Fruit fly (Drosophila melanogaster): ENCODE results near the gene CG12105.

Gene CG12105

DNA sequence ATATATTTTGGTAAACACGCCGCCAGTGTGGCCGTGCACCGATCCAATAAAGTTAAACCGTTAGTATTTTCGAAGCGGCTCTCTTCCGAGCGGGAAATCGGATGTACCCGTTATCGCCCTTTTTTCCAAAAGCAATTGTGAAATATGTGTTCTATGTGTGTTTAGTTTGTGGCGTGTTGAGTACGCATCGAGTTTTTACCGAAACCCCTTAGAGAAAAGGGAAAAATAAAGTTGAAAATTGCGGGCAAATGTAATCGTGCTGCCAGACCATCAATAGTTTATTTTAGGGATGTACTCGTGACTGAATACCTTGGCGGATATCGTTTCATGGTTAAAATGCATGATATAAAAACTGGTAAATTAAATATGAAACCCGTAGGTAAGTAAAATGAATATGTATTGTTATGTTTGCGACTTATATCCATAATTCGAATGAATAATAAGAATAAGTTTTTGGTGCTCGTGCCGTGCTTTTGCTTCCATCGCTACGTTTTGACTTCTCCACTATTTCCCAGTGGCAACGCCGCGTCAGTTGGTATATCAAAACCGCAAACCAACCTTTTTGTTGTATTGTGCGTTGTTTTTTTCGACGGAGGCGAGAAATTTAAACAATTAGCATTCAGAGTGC, 23.7 kb upstream of the CG12105 start, which contains the start of the genes Mettl2 and Bgb (continued):
- peak; percentile 88 for TF ChIP-seq pum (GFP tag; optimal IDR thresholded peaks at IDR 0.05)
- no peak for TF ChIP-seq Hand (GFP tag; optimal IDR thresholded peaks at IDR 0.05)
- peak; percentile 93 for TF ChIP-seq sisA (GFP tag; IDR thresholded peaks at IDR 0.05)
- peak; percentile 89 for TF ChIP-seq lmd (GFP tag; IDR thresholded peaks at IDR 0.05)
- TF ChIP-seq yki (optimal IDR thresholded peaks at IDR 0.05): no peak
- TF ChIP-seq CTCF (GFP tag; optimal IDR thresholded peaks at IDR 0.05): no peak
- TF ChIP-seq fd64A (GFP tag; optimal IDR thresholded peaks at IDR 0.05): no peak
- peak; percentile 53 for TF ChIP-seq CG2116 (GFP tag; optimal IDR thresholded peaks at IDR 0.05)
- TF ChIP-seq fru (optimal IDR thresholded peaks at IDR 0.05): no peak
- TF ChIP-seq gem (tag; optimal IDR thresholded peaks at IDR 0.05): peak; percentile 87
- TF ChIP-seq CG4328 (GFP tag; optimal IDR thresholded peaks at IDR 0.05): peak; percentile 59
- TF ChIP-seq CG8765 (GFP tag; IDR thresholded peaks at IDR 0.05): peak; percentile 81
- peak; percentile 87 for TF ChIP-seq CG9817 (tag; optimal IDR thresholded peaks at IDR 0.05)
- TF ChIP-seq CG12071 (GFP tag; optimal IDR thresholded peaks at IDR 0.05): no peak
- no peak for TF ChIP-seq CG6813 (GFP tag; optimal IDR thresholded peaks at IDR 0.05)
- TF ChIP-seq pnt (GFP tag; optimal IDR thresholded peaks at IDR 0.05): peak; percentile 90
- peak; percentile 57 for TF ChIP-seq PHDP (tag; optimal IDR thresholded peaks at IDR 0.05)
- peak; percentile 90 for TF ChIP-seq ind (GFP tag; optimal IDR thresholded peaks at IDR 0.05)
- peak; percentile 34 for TF ChIP-seq CG17802 (tag; optimal IDR thresholded peaks at IDR 0.05)
- no peak for TF ChIP-seq sqz (GFP tag; optimal IDR thresholded peaks at IDR 0.05)
- TF ChIP-seq CG15696 (tag; optimal IDR thresholded peaks at IDR 0.05): peak; percentile 89
- peak; percentile 60 for TF ChIP-seq Max (GFP tag; optimal IDR thresholded peaks at IDR 0.05)
- TF ChIP-seq CG4730 (GFP tag; IDR thresholded peaks at IDR 0.05): peak; percentile 77
- TF ChIP-seq CG10654 (GFP tag; optimal IDR thresholded peaks at IDR 0.05): peak; percentile 68
- no peak for TF ChIP-seq CG1832 (GFP tag; optimal IDR thresholded peaks at IDR 0.05)
- TF ChIP-seq Dref (GFP tag; IDR thresholded peaks at IDR 0.05): no peak
- peak; percentile 56 for TF ChIP-seq Bteb2 (GFP tag; optimal IDR thresholded peaks at IDR 0.05)
- TF ChIP-seq CG1792 (GFP tag; optimal IDR thresholded peaks at IDR 0.05): peak; percentile 74
- TF ChIP-seq CG31365 (tag; optimal IDR thresholded peaks at IDR 0.05): no peak
- peak; percentile 77 for TF ChIP-seq grau (tag; optimal IDR thresholded peaks at IDR 0.05)
- peak; percentile 90 for TF ChIP-seq CG9215 (GFP tag; IDR thresholded peaks at IDR 0.05)
- peak; percentile 26 for TF ChIP-seq CG10274 (GFP tag; optimal IDR thresholded peaks at IDR 0.05)
- peak; percentile 78 for TF ChIP-seq CG13624 (GFP tag; optimal IDR thresholded peaks at IDR 0.05)
- peak; percentile 76 for TF ChIP-seq Xrp1 (GFP tag; IDR thresholded peaks at IDR 0.05)
- TF ChIP-seq CG34422 (GFP tag; IDR thresholded peaks at IDR 0.05): peak; percentile 81
- TF ChIP-seq CG10147 (GFP tag; optimal IDR thresholded peaks at IDR 0.05): peak; percentile 76
- TF ChIP-seq CG13296 (GFP tag; optimal IDR thresholded peaks at IDR 0.05): peak; percentile 13
- TF ChIP-seq CG10366 (GFP tag; IDR thresholded peaks at IDR 0.05): peak; percentile 69
- peak; percentile 64 for TF ChIP-seq hkb (optimal IDR thresholded peaks at IDR 0.05)
- TF ChIP-seq hkb (GFP tag; IDR thresholded peaks at IDR 0.05): peak; percentile 37; the same call in 1 of the 2 replicates
- TF ChIP-seq ftz-f1 (GFP tag; optimal IDR thresholded peaks at IDR 0.05): peak; percentile 28
- TF ChIP-seq dmrt11E (tag; optimal IDR thresholded peaks at IDR 0.05): peak; percentile 67
- no peak for TF ChIP-seq CG15011 (GFP tag; optimal IDR thresholded peaks at IDR 0.05)
- peak; percentile 91 for TF ChIP-seq CG9932 (GFP tag; IDR thresholded peaks at IDR 0.05)
- TF ChIP-seq Bgb (GFP tag; IDR thresholded peaks at IDR 0.05; ENCODE audit: partially characterized antibody): peak; percentile 88
- TF ChIP-seq dimm (GFP tag; IDR thresholded peaks at IDR 0.05): no peak
- peak; percentile 75 for TF ChIP-seq cas (GFP tag; IDR thresholded peaks at IDR 0.05)
- peak; percentile 86 for TF ChIP-seq CG32767 (GFP tag; IDR thresholded peaks at IDR 0.05)
- TF ChIP-seq CG1233 (GFP tag; optimal IDR thresholded peaks at IDR 0.05): peak; percentile 71
- TF ChIP-seq Ravus (GFP tag; IDR thresholded peaks at IDR 0.05): no peak
- TF ChIP-seq emc (GFP tag; optimal IDR thresholded peaks at IDR 0.05): peak; percentile 48
- peak; percentile 95 for TF ChIP-seq row (GFP tag; IDR thresholded peaks at IDR 0.05)
